Worm (Caenorhabditis elegans): Measurements from ENCODE around the gene C54G10.1.

DNA sequence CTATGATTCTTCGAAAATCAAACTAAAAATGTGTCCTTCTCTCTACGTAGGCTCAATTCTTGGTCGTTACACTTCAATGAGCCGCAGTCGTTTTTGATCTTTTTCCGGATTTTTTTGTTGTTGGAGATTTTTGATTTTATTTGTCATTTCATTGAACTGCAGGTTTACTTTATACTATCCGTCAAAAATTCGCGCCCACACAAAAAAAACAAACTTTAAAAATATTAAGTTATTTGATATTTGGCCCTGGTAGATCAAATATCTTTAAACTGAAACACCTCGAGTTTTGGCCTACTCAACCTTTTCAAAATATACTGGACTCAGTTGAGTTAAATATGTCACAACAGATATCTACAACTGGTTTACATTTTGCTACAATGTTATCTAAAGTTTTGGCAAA is 25.2 kb upstream of the C54G10.1 start:
- TF ChIP-seq tab-1 (GFP tag; IDR thresholded peaks at IDR 0.05), result no peak
- TF ChIP-seq ztf-23 (GFP tag; IDR thresholded peaks at IDR 0.05), result no peak
- no peak for TF ChIP-seq med-1 (GFP tag; optimal IDR thresholded peaks at IDR 0.05; ENCODE audit: insufficient read depth)
- no peak for TF ChIP-seq flt-1 (GFP tag; IDR thresholded peaks at IDR 0.05)

Data from whole organism, midembryonic.